Worm (Caenorhabditis elegans) whole organism, L4 larva: ENCODE data around the gene lurp-3.

ENCODE experiments used
- madf-9 ChIP-seq: fragments of 200-800 bp; sonication (Bioruptor generic); conservative IDR thresholded peaks from 2 replicates; pipeline ENCODE4 v1.3.6; 2022; ENCODE audit warnings: missing genetic modification reagents, missing genetic modification characterization, missing compliant biosample characterization
- unc-130 ChIP-seq: sonication (generic microtip); optimal IDR thresholded peaks from 2 replicates; lab custom pipeline; 2016; ENCODE audit warnings: missing genetic modification reagents, missing genetic modification characterization, missing compliant biosample characterization

- TF ChIP-seq madf-9, result no peak
- no peak for TF ChIP-seq unc-130 (GFP tag; lab: Kevin White, UChicago)
Measured at ce11 chrV:13476350-13476749, 20.8 kb downstream of the lurp-3 start, which contains the start of gene T10G3.8.
